Fruit fly (Drosophila melanogaster) whole organism, embryonic: ENCODE results near the gene CG42335.

ENCODE experiments used
- Atf-2 ChIP-seq: fragments of 200-800 bp; sonication (Bioruptor generic); optimal IDR thresholded peaks from 2 replicates; lab custom pipeline; 2016; ENCODE audit warnings: missing biosample characterization, missing genetic modification characterization
- Bgb ChIP-seq: fragments of 200-800 bp; sonication (Bioruptor generic); IDR thresholded peaks from 2 replicates; pipeline ENCODE4 v1.3.6; 2022; ENCODE audit warnings: missing biosample characterization, missing genetic modification characterization; ENCODE audit not compliant: partially characterized antibody
- Blimp-1 ChIP-seq: fragments of 200-800 bp; sonication (Bioruptor generic); optimal IDR thresholded peaks from 3 replicates; lab custom pipeline; 2018; ENCODE audit warnings: missing biosample characterization, missing genetic modification characterization, mild to moderate bottlenecking, moderate library complexity, missing genetic modification reagents
- C15 ChIP-seq: fragments of 200-800 bp; sonication (Bioruptor generic); IDR thresholded peaks from 3 replicates; pipeline ENCODE4 v1.3.6; 2022; ENCODE audit warnings: missing biosample characterization, missing genetic modification characterization
- CG11456 ChIP-seq: fragments of 200-800 bp; sonication (Bioruptor generic); IDR thresholded peaks from 3 replicates; pipeline ENCODE4 v1.3.6; 2022; ENCODE audit warnings: missing biosample characterization, missing genetic modification characterization
- CG12236 ChIP-seq: fragments of 200-800 bp; sonication (Bioruptor generic); optimal IDR thresholded peaks from 2 replicates; lab custom pipeline; 2016; ENCODE audit warnings: missing biosample characterization, missing genetic modification characterization
- CG14441 ChIP-seq: fragments of 200-800 bp; sonication (Bioruptor generic); IDR thresholded peaks from 2 replicates; pipeline ENCODE4 v1.3.6; 2022; ENCODE audit warnings: missing biosample characterization, missing genetic modification characterization
- CG17359 ChIP-seq: fragments of 200-800 bp; sonication (Bioruptor generic); optimal IDR thresholded peaks from 3 replicates; lab custom pipeline; 2018; ENCODE audit warnings: missing biosample characterization, mild to moderate bottlenecking, missing genetic modification characterization, moderate library complexity
- CG17829 ChIP-seq: fragments of 200-800 bp; optimal IDR thresholded peaks from 2 replicates; lab custom pipeline; 2019; ENCODE audit warnings: missing biosample characterization, mild to moderate bottlenecking, missing genetic modification characterization, moderate library complexity
- CG18011 ChIP-seq: fragments of 200-800 bp; sonication (Bioruptor generic); optimal IDR thresholded peaks from 2 replicates; lab custom pipeline; 2017; ENCODE audit warnings: missing biosample characterization, missing genetic modification characterization, mild to moderate bottlenecking, moderate library complexity, missing genotype
- CG2199 ChIP-seq: fragments of 200-800 bp; sonication (Bioruptor generic); IDR thresholded peaks from 3 replicates; pipeline ENCODE4 v1.3.6; 2022; ENCODE audit warnings: missing biosample characterization, missing genetic modification characterization
- CG3065 ChIP-seq: fragments of 200-800 bp; sonication (Bioruptor generic); optimal IDR thresholded peaks from 2 replicates; lab custom pipeline; 2016; ENCODE audit warnings: missing biosample characterization, missing genetic modification characterization
- CG31365 ChIP-seq: fragments of 200-800 bp; sonication (Bioruptor generic); optimal IDR thresholded peaks from 2 replicates; lab custom pipeline; 2018; ENCODE audit warnings: missing biosample characterization, mild to moderate bottlenecking, missing genetic modification characterization
- CG3163 ChIP-seq: fragments of 200-800 bp; sonication (Bioruptor generic); optimal IDR thresholded peaks from 3 replicates; lab custom pipeline; 2016; ENCODE audit warnings: missing biosample characterization, missing genetic modification characterization
- CG3995 ChIP-seq: fragments of 200-800 bp; sonication (Bioruptor generic); optimal IDR thresholded peaks from 3 replicates; lab custom pipeline; 2016; ENCODE audit warnings: missing biosample characterization, missing genetic modification characterization
- CG5180 ChIP-seq: fragments of 200-800 bp; sonication (Bioruptor generic); optimal IDR thresholded peaks from 3 replicates; lab custom pipeline; 2017; ENCODE audit warnings: missing biosample characterization, missing genetic modification characterization, mild to moderate bottlenecking, moderate library complexity, missing genetic modification reagents
- CG5953 ChIP-seq: fragments of 200-800 bp; sonication (Bioruptor generic); IDR thresholded peaks from 2 replicates; pipeline ENCODE4 v1.3.6; 2022; ENCODE audit warnings: missing biosample characterization, missing genetic modification characterization
- CG6654 ChIP-seq: fragments of 200-800 bp; sonication (Bioruptor generic); optimal IDR thresholded peaks from 2 replicates; lab custom pipeline; 2017; ENCODE audit warnings: missing biosample characterization, mild to moderate bottlenecking, missing genetic modification characterization
- CG7928 ChIP-seq: fragments of 200-800 bp; sonication (Bioruptor generic); optimal IDR thresholded peaks from 2 replicates; lab custom pipeline; 2017; ENCODE audit warnings: missing biosample characterization, mild to moderate bottlenecking, missing genetic modification characterization
- Doc2 ChIP-seq: fragments of 200-800 bp; sonication (Bioruptor generic); IDR thresholded peaks from 2 replicates; pipeline ENCODE4 v1.3.6; 2022; ENCODE audit warnings: missing biosample characterization, missing genetic modification characterization
- Fer1 ChIP-seq: fragments of 200-800 bp; sonication (Bioruptor generic); optimal IDR thresholded peaks from 2 replicates; lab custom pipeline; 2017; ENCODE audit warnings: missing biosample characterization, mild to moderate bottlenecking, missing genetic modification characterization
- H2.0 ChIP-seq: fragments of 200-800 bp; sonication (Bioruptor generic); IDR thresholded peaks from 2 replicates; pipeline ENCODE4 v1.3.6; 2022; ENCODE audit warnings: missing biosample characterization, missing genetic modification characterization
- Hmx ChIP-seq: fragments of 200-800 bp; sonication (Bioruptor generic); optimal IDR thresholded peaks from 2 replicates; lab custom pipeline; 2016; ENCODE audit warnings: missing biosample characterization, missing genetic modification characterization
- Kr ChIP-seq: fragments of 200-800 bp; sonication (Bioruptor generic); optimal IDR thresholded peaks from 2 replicates; lab custom pipeline; 2017; ENCODE audit warnings: missing biosample characterization, mild to moderate bottlenecking, missing genetic modification characterization
- Med ChIP-seq: fragments of 200-800 bp; sonication (Bioruptor generic); peaks from one replicate; lab custom pipeline; 2016; ENCODE audit warnings: missing biosample characterization, missing genetic modification characterization, mild to moderate bottlenecking, inconsistent platforms, moderate library complexity
- Mes4 ChIP-seq: fragments of 200-800 bp; sonication (Bioruptor generic); optimal IDR thresholded peaks from 2 replicates; lab custom pipeline; 2016; ENCODE audit warnings: missing biosample characterization, missing genetic modification characterization
- Usf ChIP-seq: fragments of 200-800 bp; sonication (Bioruptor generic); optimal IDR thresholded peaks from 2 replicates; lab custom pipeline; 2017; ENCODE audit warnings: missing genotype, missing biosample characterization, missing genetic modification characterization
- al ChIP-seq: fragments of 200-800 bp; sonication (Bioruptor generic); IDR thresholded peaks from 2 replicates; pipeline ENCODE4 v1.3.6; 2022; ENCODE audit warnings: missing biosample characterization, missing genetic modification characterization
- btn ChIP-seq: fragments of 200-800 bp; sonication (Bioruptor generic); optimal IDR thresholded peaks from 2 replicates; lab custom pipeline; 2016; ENCODE audit warnings: missing biosample characterization, missing genetic modification characterization
- cato ChIP-seq: fragments of 200-800 bp; sonication (Bioruptor generic); optimal IDR thresholded peaks from 2 replicates; lab custom pipeline; 2016; ENCODE audit warnings: missing biosample characterization, missing genetic modification characterization, borderline replicate concordance
- chinmo ChIP-seq: fragments of 200-800 bp; sonication (Bioruptor generic); IDR thresholded peaks from 4 replicates; pipeline ENCODE4 v1.3.6; 2022; ENCODE audit warnings: missing biosample characterization, missing genetic modification characterization; ENCODE audit not compliant: partially characterized antibody
- chm ChIP-seq: fragments of 200-800 bp; sonication (Bioruptor generic); IDR thresholded peaks from 2 replicates; pipeline ENCODE4 v1.3.6; 2022; ENCODE audit warnings: missing biosample characterization, missing genetic modification characterization
- crp ChIP-seq, 2 experiments: fragments of 200-800 bp; sonication (Bioruptor generic); optimal IDR thresholded peaks; 2 replicates in 1 of 2; 3 replicates in 1 of 2; lab custom pipeline; 2017; ENCODE audit warnings: missing biosample characterization in 2 of 2, missing genetic modification characterization in 2 of 2, mild to moderate bottlenecking in 1 of 2, moderate library complexity in 1 of 2
- danr ChIP-seq: fragments of 200-800 bp; sonication (Bioruptor generic); IDR thresholded peaks from 2 replicates; pipeline ENCODE4 v1.3.6; 2022; ENCODE audit warnings: missing biosample characterization, missing genetic modification characterization
- dpn ChIP-seq, 2 experiments: fragments of 200-800 bp; sonication (Bioruptor generic); optimal IDR thresholded peaks; 3 replicates each; lab custom pipeline; 2016; ENCODE audit warnings: missing biosample characterization in 2 of 2, missing genetic modification characterization in 2 of 2
- ftz-f1 ChIP-seq: fragments of 200-800 bp; sonication (Bioruptor generic); optimal IDR thresholded peaks from 2 replicates; lab custom pipeline; 2016; ENCODE audit warnings: missing biosample characterization, missing genetic modification characterization
- gsb-n ChIP-seq: fragments of 200-800 bp; sonication (Bioruptor generic); optimal IDR thresholded peaks from 3 replicates; lab custom pipeline; 2018; ENCODE audit warnings: missing biosample characterization, mild to moderate bottlenecking, missing genetic modification characterization
- kni ChIP-seq: fragments of 200-800 bp; sonication (Bioruptor generic); optimal IDR thresholded peaks from 3 replicates; lab custom pipeline; 2017; ENCODE audit warnings: mild to moderate bottlenecking, missing biosample characterization, missing genetic modification reagents, missing genetic modification characterization
- pho ChIP-seq: fragments of 200-800 bp; sonication (Bioruptor generic); optimal IDR thresholded peaks from 2 replicates; lab custom pipeline; 2016; ENCODE audit warnings: missing biosample characterization, missing genetic modification characterization
- prd ChIP-seq, 3 experiments: fragments of >200 bp in 2 of 3; fragments of 200-800 bp in 1 of 3; sonication (Bioruptor generic) in 1 of 3; optimal IDR thresholded peaks in 2 of 3; IDR thresholded peaks in 1 of 3; 2 replicates in 2 of 3; 3 replicates in 1 of 3; pipeline versions ENCODE4 v1.3.6 to Lab custom; 2017 to 2022; ENCODE audit warnings: missing biosample characterization in 1 of 3, missing genetic modification characterization in 1 of 3
- psq ChIP-seq: fragments of 200-800 bp; sonication (Bioruptor generic); optimal IDR thresholded peaks from 2 replicates; lab custom pipeline; 2017; ENCODE audit warnings: missing biosample characterization, missing genetic modification characterization
- pum ChIP-seq: fragments of 200-800 bp; sonication (Bioruptor generic); optimal IDR thresholded peaks from 2 replicates; lab custom pipeline; 2016; ENCODE audit warnings: missing biosample characterization, missing genetic modification characterization
- run ChIP-seq: fragments of 200-800 bp; sonication (Bioruptor generic); optimal IDR thresholded peaks from 3 replicates; lab custom pipeline; 2018; ENCODE audit warnings: missing biosample characterization, mild to moderate bottlenecking, missing genetic modification characterization
- scrt ChIP-seq: fragments of 200-800 bp; sonication (Bioruptor generic); optimal IDR thresholded peaks from 2 replicates; lab custom pipeline; 2018; ENCODE audit warnings: missing biosample characterization, mild to moderate bottlenecking, missing genetic modification characterization, moderate library complexity
- sisA ChIP-seq: fragments of 200-800 bp; sonication (Bioruptor generic); IDR thresholded peaks from 2 replicates; pipeline ENCODE4 v1.3.6; 2022; ENCODE audit warnings: missing biosample characterization, missing genetic modification characterization
- sna ChIP-seq: fragments of 200-800 bp; sonication (Bioruptor generic); IDR thresholded peaks from 2 replicates; pipeline ENCODE4 v1.3.6; 2022; ENCODE audit warnings: missing biosample characterization, missing genetic modification characterization; ENCODE audit not compliant: partially characterized antibody
- tll ChIP-seq, 2 experiments: fragments of 200-800 bp in 1 of 2; fragments of >200 bp in 1 of 2; sonication (Bioruptor generic) in 1 of 2; optimal IDR thresholded peaks; 2 replicates each; lab custom pipeline; 2017 to 2019; ENCODE audit warnings: missing biosample characterization in 2 of 2, missing genetic modification characterization in 2 of 2, mild to moderate bottlenecking in 1 of 2, moderate library complexity in 1 of 2
- vvl ChIP-seq: fragments of 200-800 bp; sonication (Bioruptor generic); IDR thresholded peaks from 2 replicates; pipeline ENCODE4 v1.3.6; 2022; ENCODE audit warnings: missing biosample characterization, missing genetic modification characterization
- wdn ChIP-seq: fragments of 200-800 bp; sonication (Bioruptor generic); IDR thresholded peaks from 2 replicates; pipeline ENCODE4 v1.3.6; 2022; ENCODE audit warnings: missing biosample characterization, missing genetic modification characterization
- z ChIP-seq: fragments of 200-800 bp; sonication (Bioruptor generic); IDR thresholded peaks from 3 replicates; pipeline ENCODE4 v1.3.6; 2022; ENCODE audit warnings: missing biosample characterization, missing genetic modification characterization

The CG42335 gene

dm6 chr3R:21781448-21781847, 22.9 kb downstream of the CG42335 start (continued):
- TF ChIP-seq danr: no peak
- no peak for TF ChIP-seq z (GFP tag; lab: Robert Waterston, UW)
- peak; percentile 37 for TF ChIP-seq CG6654 (GFP tag; lab: Kevin White, UChicago)
- peak; percentile 62 for TF ChIP-seq CG17359 (tag; lab: Kevin White, UChicago)
- peak; percentile 66; the same call in 2 of the 3 replicates for TF ChIP-seq CG11456
- peak; percentile 70 for TF ChIP-seq CG17829 (tag; lab: Kevin White, UChicago)
- peak; percentile 20 for TF ChIP-seq CG18011 (GFP tag; lab: Kevin White, UChicago)
- no peak for TF ChIP-seq CG3065
- no peak for TF ChIP-seq CG5953 (GFP tag; lab: Robert Waterston, UW)
- TF ChIP-seq Fer1: peak; percentile 73
- no peak for TF ChIP-seq kni (GFP tag; lab: Kevin White, UChicago)
- peak; percentile 65 for TF ChIP-seq al (GFP tag; lab: Robert Waterston, UW)
- TF ChIP-seq crp (GFP tag; optimal IDR thresholded peaks at IDR 0.05; lab: Kevin White, UChicago): no peak
- TF ChIP-seq H2.0 (GFP tag; lab: Robert Waterston, UW): peak; percentile 54; the same call in 1 of the 2 replicates
- no peak for TF ChIP-seq CG3995
- peak; percentile 24 for TF ChIP-seq scrt
- peak; percentile 73 for TF ChIP-seq CG14441 (GFP tag; lab: Robert Waterston, UW)
- no peak for TF ChIP-seq Hmx
- peak; percentile 51 for TF ChIP-seq pum
- peak; percentile 63 to 65 for TF ChIP-seq dpn (GFP tag; optimal IDR thresholded peaks at IDR 0.05; lab: Kevin White, UChicago)
- no peak for TF ChIP-seq ftz-f1 (GFP tag; lab: Kevin White, UChicago)
- TF ChIP-seq Mes4: peak; percentile 48
- TF ChIP-seq btn (GFP tag; lab: Kevin White, UChicago): no peak
- peak; percentile 49; the same call in 1 of the 2 replicates for TF ChIP-seq wdn
- TF ChIP-seq chm: no peak
- no peak for TF ChIP-seq sna
- no peak for TF ChIP-seq prd (optimal IDR thresholded peaks at IDR 0.05; lab: Kevin White, UChicago)
- peak; percentile 79 for TF ChIP-seq prd (GFP tag; IDR thresholded peaks at IDR 0.05; lab: Robert Waterston, UW)
- no peak for TF ChIP-seq Doc2
- no peak for TF ChIP-seq tll (GFP tag; optimal IDR thresholded peaks at IDR 0.05; lab: Kevin White, UChicago)
- TF ChIP-seq Atf-2 (GFP tag; lab: Kevin White, UChicago): peak; percentile 20

DNA sequence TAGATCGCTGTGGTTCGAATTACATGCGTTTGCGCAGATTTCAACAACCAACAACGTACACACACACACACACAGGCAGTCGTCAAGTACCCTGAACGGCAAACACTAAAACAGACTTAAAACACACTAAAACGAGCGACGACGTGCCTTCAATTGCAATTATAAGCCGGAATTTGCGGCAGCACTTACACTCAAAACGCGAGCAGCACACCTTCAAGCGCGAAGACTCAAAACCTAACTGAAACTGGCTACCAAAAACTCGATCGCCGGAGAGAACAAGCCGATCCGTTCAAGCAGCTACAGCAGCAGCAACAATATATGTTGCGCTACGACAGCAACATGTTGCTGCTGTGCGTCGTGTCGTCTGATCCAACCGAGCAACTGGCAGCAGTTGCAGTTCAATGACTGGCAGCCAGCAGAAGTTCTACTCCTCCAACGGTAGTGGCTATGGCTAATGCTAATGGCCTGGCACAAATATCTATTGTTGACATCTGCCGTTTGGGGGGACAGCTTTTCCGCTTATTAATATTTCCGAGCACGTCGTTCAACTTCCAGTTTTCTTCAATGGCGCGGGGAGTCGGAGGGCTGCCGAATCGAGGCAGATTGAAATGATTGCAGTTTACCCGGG, 23.8 kb downstream of the CG42335 start, which contains the start of gene tsl:
TSS of gene tsl (minus strand) at position 242 of the 628 bp plus-strand sequence.
- TF ChIP-seq z (GFP tag; lab: Robert Waterston, UW) (peak; percentile 37; the same call in 1 of the 3 replicates), Kr (GFP tag; lab: Kevin White, UChicago) (no peak), cato (GFP tag; lab: Kevin White, UChicago) (no peak), Usf (no peak), Bgb (GFP tag; lab: Robert Waterston, UW) (peak; percentile 15; the same call in 1 of the 2 replicates), psq (no peak), CG3163 (no peak), Med (peak; percentile 61), chinmo (GFP tag; lab: Robert Waterston, UW) (peak; percentile 71; the same call in 1 of the 4 replicates), chm (peak; percentile 23; the same call in 1 of the 2 replicates), gsb-n (tag; lab: Kevin White, UChicago) (peak; percentile 5), pho (GFP tag; lab: Kevin White, UChicago) (no peak), sisA (GFP tag; lab: Robert Waterston, UW) (no peak), Blimp-1 (GFP tag; lab: Kevin White, UChicago) (peak; percentile 18), CG31365 (tag; lab: Kevin White, UChicago) (no peak), CG12236 (GFP tag; lab: Kevin White, UChicago) (no peak), run (tag; lab: Kevin White, UChicago) (no peak), CG2199 (GFP tag; lab: Robert Waterston, UW) (peak; percentile 87), CG5180 (GFP tag; lab: Kevin White, UChicago) (peak; percentile 95), vvl (peak; percentile 41; the same call in 1 of the 2 replicates), C15 (GFP tag; lab: Robert Waterston, UW) (no peak), CG7928 (GFP tag; lab: Kevin White, UChicago) (no peak)
